Worm (Caenorhabditis elegans): Measurements from ENCODE around the gene mdt-8.

ce11 chrII:11569213-11569868 lies 35.7 kb upstream of the mdt-8 start, which contains the start of the genes F54D5.23 and F54D5.4:
- TF ChIP-seq elt-1 (tag; optimal IDR thresholded peaks at IDR 0.05) (no peak), ZK546.5 (tag; optimal IDR thresholded peaks at IDR 0.05) (no peak)

All from whole organism, L2 larva.